Worm (Caenorhabditis elegans): ENCODE results near the gene T05A7.6.

DNA sequence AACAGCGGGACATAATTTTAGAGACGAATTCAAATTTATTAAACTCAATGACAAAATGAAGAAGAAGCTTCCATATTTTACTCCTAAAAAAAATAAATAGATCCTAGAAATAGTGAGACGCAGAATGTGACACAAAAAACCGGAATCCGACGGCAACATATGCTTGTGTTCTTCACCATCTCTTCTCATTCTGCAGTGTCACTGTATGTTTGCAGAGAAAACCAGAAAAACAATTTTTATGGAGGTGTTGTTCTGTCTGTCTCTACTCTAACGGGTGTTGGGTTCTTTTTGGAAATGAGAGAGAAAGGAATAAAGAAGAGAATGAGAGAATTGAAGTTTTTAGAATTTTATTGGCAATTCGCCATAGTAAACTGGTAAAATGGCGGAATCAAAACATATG is 32.7 kb downstream of the T05A7.6 start:
- TF ChIP-seq ztf-26 (tag; optimal IDR thresholded peaks at IDR 0.05) (no peak), snpc-1.1 (tag; optimal IDR thresholded peaks at IDR 0.05; ENCODE audit: insufficient read depth) (no peak), C17E4.6 (GFP tag; IDR thresholded peaks at IDR 0.05) (no peak), ztf-25 (GFP tag; IDR thresholded peaks at IDR 0.05) (no peak), F49E8.2 (tag; optimal IDR thresholded peaks at IDR 0.05; ENCODE audit: insufficient read depth) (no peak), lin-54 (GFP tag; optimal IDR thresholded peaks at IDR 0.05) (no peak), F37B4.10 (GFP tag; IDR thresholded peaks at IDR 0.05) (no peak), nfya-1 (tag; optimal IDR thresholded peaks at IDR 0.05; ENCODE audit: borderline replicate concordance, insufficient read depth) (no peak), ama-1 (optimal IDR thresholded peaks at IDR 0.05) (no peak), ama-1 (GFP tag; optimal IDR thresholded peaks at IDR 0.05) (no peak), mcd-1 (GFP tag; IDR thresholded peaks at IDR 0.05) (no peak), T07F8.4 (tag; optimal IDR thresholded peaks at IDR 0.05) (no peak)

All from whole organism, young adult.